Fruit fly (Drosophila melanogaster) whole organism, embryonic: ENCODE results near the gene CG1951.
A peak's percentile ranks its signal among the peaks of the same experiment; 100 is the strongest.

Experiments used
- Antp ChIP-seq: fragments of 200-800 bp; sonication (Bioruptor generic); optimal IDR thresholded peaks from 3 replicates; lab custom pipeline; 2016; ENCODE audit warnings: missing biosample characterization, missing genetic modification characterization
- Bdp1 ChIP-seq: fragments of 200-800 bp; sonication (Bioruptor generic); optimal IDR thresholded peaks from 3 replicates; lab custom pipeline; 2016; ENCODE audit warnings: missing biosample characterization, missing genetic modification characterization
- CG10462 ChIP-seq: fragments of 200-800 bp; sonication (Bioruptor generic); optimal IDR thresholded peaks from 2 replicates; lab custom pipeline; 2016; ENCODE audit warnings: missing biosample characterization, missing genetic modification characterization
- CG12769 ChIP-seq: fragments of 200-800 bp; sonication (Bioruptor generic); optimal IDR thresholded peaks from 2 replicates; lab custom pipeline; 2019; ENCODE audit warnings: missing biosample characterization, mild to moderate bottlenecking, missing genetic modification characterization, moderate library complexity
- CG13123 ChIP-seq: fragments of 200-800 bp; sonication (Bioruptor generic); optimal IDR thresholded peaks from 2 replicates; lab custom pipeline; 2016; ENCODE audit warnings: missing biosample characterization, missing genetic modification characterization
- CG14050 ChIP-seq: fragments of 200-800 bp; sonication (Bioruptor generic); IDR thresholded peaks from 3 replicates; pipeline ENCODE4 v1.3.6; 2022; ENCODE audit warnings: missing biosample characterization, missing genetic modification characterization
- CG18476 ChIP-seq: fragments of 200-800 bp; sonication (Bioruptor generic); optimal IDR thresholded peaks from 2 replicates; lab custom pipeline; 2016; ENCODE audit warnings: missing biosample characterization, mild to moderate bottlenecking, missing genetic modification characterization
- CG18599 ChIP-seq: fragments of 200-800 bp; sonication (Bioruptor generic); optimal IDR thresholded peaks from 3 replicates; lab custom pipeline; 2017; ENCODE audit warnings: missing biosample characterization, missing genetic modification characterization, mild to moderate bottlenecking, moderate library complexity, missing genetic modification reagents
- CG2116 ChIP-seq: fragments of 200-800 bp; sonication (Bioruptor generic); optimal IDR thresholded peaks from 3 replicates; lab custom pipeline; 2018; ENCODE audit warnings: missing biosample characterization, mild to moderate bottlenecking, missing genetic modification characterization
- CG2889 ChIP-seq: fragments of 200-800 bp; sonication (Bioruptor generic); IDR thresholded peaks from 3 replicates; pipeline ENCODE4 v1.3.6; 2022; ENCODE audit warnings: missing biosample characterization, missing genetic modification characterization
- CG3163 ChIP-seq: fragments of 200-800 bp; sonication (Bioruptor generic); optimal IDR thresholded peaks from 3 replicates; lab custom pipeline; 2016; ENCODE audit warnings: missing biosample characterization, missing genetic modification characterization
- CG32532 ChIP-seq: fragments of 200-800 bp; sonication (Bioruptor generic); IDR thresholded peaks from 2 replicates; pipeline ENCODE4 v1.3.6; 2022; ENCODE audit warnings: missing biosample characterization, missing genetic modification characterization
- CG33557 ChIP-seq: fragments of 200-800 bp; sonication (Bioruptor generic); optimal IDR thresholded peaks from 2 replicates; lab custom pipeline; 2019; ENCODE audit warnings: missing biosample characterization, mild to moderate bottlenecking, missing genetic modification characterization, moderate library complexity
- CG3847 ChIP-seq: fragments of 200-800 bp; sonication (Bioruptor generic); IDR thresholded peaks from 2 replicates; pipeline ENCODE4 v1.3.6; 2022; ENCODE audit warnings: missing biosample characterization, missing genetic modification characterization
- CG3995 ChIP-seq: fragments of 200-800 bp; sonication (Bioruptor generic); optimal IDR thresholded peaks from 3 replicates; lab custom pipeline; 2016; ENCODE audit warnings: missing biosample characterization, missing genetic modification characterization
- CG4820 ChIP-seq: fragments of 200-800 bp; sonication (Bioruptor generic); optimal IDR thresholded peaks from 3 replicates; lab custom pipeline; 2016; ENCODE audit warnings: missing biosample characterization, missing genetic modification characterization
- CG5180 ChIP-seq: fragments of 200-800 bp; sonication (Bioruptor generic); optimal IDR thresholded peaks from 3 replicates; lab custom pipeline; 2017; ENCODE audit warnings: missing biosample characterization, missing genetic modification characterization, mild to moderate bottlenecking, moderate library complexity, missing genetic modification reagents
- CG6813 ChIP-seq: fragments of 200-800 bp; sonication (Bioruptor generic); optimal IDR thresholded peaks from 2 replicates; lab custom pipeline; 2017; ENCODE audit warnings: missing biosample characterization, missing genetic modification characterization, mild to moderate bottlenecking, moderate library complexity, missing genetic modification reagents
- CG6854 ChIP-seq: fragments of 200-800 bp; sonication (Bioruptor generic); optimal IDR thresholded peaks from 3 replicates; lab custom pipeline; 2017; ENCODE audit warnings: missing biosample characterization, mild to moderate bottlenecking, missing genetic modification characterization
- CG7839 ChIP-seq: fragments of 200-800 bp; sonication (Bioruptor generic); optimal IDR thresholded peaks from 3 replicates; lab custom pipeline; 2018; ENCODE audit warnings: missing biosample characterization, mild to moderate bottlenecking, missing genetic modification characterization, moderate library complexity
- CG9215 ChIP-seq: fragments of 200-800 bp; sonication (Bioruptor generic); IDR thresholded peaks from 2 replicates; pipeline ENCODE4 v1.3.6; 2022; ENCODE audit warnings: missing biosample characterization, missing genetic modification characterization
- CTCF ChIP-seq: fragments of 200-800 bp; sonication (Bioruptor generic); optimal IDR thresholded peaks from 2 replicates; lab custom pipeline; 2017; ENCODE audit warnings: missing biosample characterization, mild to moderate bottlenecking, missing genetic modification characterization, moderate library complexity
- Dll ChIP-seq: fragments of 200-800 bp; sonication (Bioruptor generic); IDR thresholded peaks from 4 replicates; pipeline ENCODE4 v1.3.6; 2022; ENCODE audit warnings: missing biosample characterization, missing genetic modification characterization; ENCODE audit not compliant: partially characterized antibody
- Ets97D ChIP-seq: fragments of 200-800 bp; sonication (Bioruptor generic); optimal IDR thresholded peaks from 3 replicates; lab custom pipeline; 2016; ENCODE audit warnings: missing biosample characterization, missing genetic modification characterization
- MTF-1 ChIP-seq: fragments of 200-800 bp; sonication (Bioruptor generic); optimal IDR thresholded peaks from 2 replicates; lab custom pipeline; 2018; ENCODE audit warnings: missing biosample characterization, mild to moderate bottlenecking, missing genetic modification characterization, borderline replicate concordance
- Med ChIP-seq: fragments of 200-800 bp; sonication (Bioruptor generic); peaks from one replicate; lab custom pipeline; 2016; ENCODE audit warnings: missing biosample characterization, missing genetic modification characterization, mild to moderate bottlenecking, inconsistent platforms, moderate library complexity
- Opbp ChIP-seq: fragments of 200-800 bp; sonication (Bioruptor generic); IDR thresholded peaks from 3 replicates; pipeline ENCODE4 v1.3.6; 2022; ENCODE audit warnings: missing biosample characterization, missing genetic modification characterization; ENCODE audit not compliant: partially characterized antibody
- Xrp1 ChIP-seq: fragments of 200-800 bp; sonication (Bioruptor generic); IDR thresholded peaks from 2 replicates; pipeline ENCODE4 v1.3.6; 2022; ENCODE audit warnings: missing biosample characterization, missing genetic modification characterization
- ara ChIP-seq: fragments of 200-800 bp; sonication (Bioruptor generic); IDR thresholded peaks from 2 replicates; pipeline ENCODE4 v1.3.6; 2022; ENCODE audit warnings: missing biosample characterization, missing genetic modification characterization
- az2 ChIP-seq: fragments of 200-800 bp; sonication (Bioruptor generic); optimal IDR thresholded peaks from 3 replicates; lab custom pipeline; 2016; ENCODE audit warnings: missing biosample characterization, missing genetic modification characterization
- chm ChIP-seq: fragments of 200-800 bp; sonication (Bioruptor generic); IDR thresholded peaks from 2 replicates; pipeline ENCODE4 v1.3.6; 2022; ENCODE audit warnings: missing biosample characterization, missing genetic modification characterization
- en ChIP-seq: fragments of 200-800 bp; sonication (Bioruptor generic); optimal IDR thresholded peaks from 2 replicates; lab custom pipeline; 2016; ENCODE audit warnings: missing biosample characterization, missing genetic modification characterization
- fd102C ChIP-seq: fragments of 200-800 bp; sonication (Bioruptor generic); optimal IDR thresholded peaks from 2 replicates; lab custom pipeline; 2018; ENCODE audit warnings: missing biosample characterization, mild to moderate bottlenecking, missing genetic modification characterization, moderate library complexity
- fd96Cb ChIP-seq: fragments of 200-800 bp; sonication (Bioruptor generic); optimal IDR thresholded peaks from 2 replicates; lab custom pipeline; 2018; ENCODE audit warnings: missing biosample characterization, mild to moderate bottlenecking, missing genetic modification characterization, moderate library complexity
- gcm2 ChIP-seq: fragments of 200-800 bp; sonication (Bioruptor generic); optimal IDR thresholded peaks from 2 replicates; lab custom pipeline; 2016; ENCODE audit warnings: missing biosample characterization, missing genetic modification characterization
- grau ChIP-seq: fragments of 200-800 bp; optimal IDR thresholded peaks from 3 replicates; lab custom pipeline; 2019; ENCODE audit warnings: missing biosample characterization, mild to moderate bottlenecking, missing genetic modification characterization, moderate library complexity
- grn ChIP-seq: fragments of 200-800 bp; sonication (Bioruptor generic); optimal IDR thresholded peaks from 3 replicates; lab custom pipeline; 2017; ENCODE audit warnings: missing biosample characterization, missing genetic modification characterization
- gt ChIP-seq: fragments of 200-800 bp; sonication (Bioruptor generic); IDR thresholded peaks from 2 replicates; pipeline ENCODE4 v1.3.6; 2022; ENCODE audit warnings: missing biosample characterization, missing genetic modification characterization
- jigr1 ChIP-seq: fragments of 200-800 bp; sonication (Bioruptor generic); IDR thresholded peaks from 3 replicates; pipeline ENCODE4 v1.3.6; 2022; ENCODE audit warnings: missing biosample characterization, missing genetic modification characterization
- phol ChIP-seq: fragments of 200-800 bp; sonication (Bioruptor generic); optimal IDR thresholded peaks from 3 replicates; lab custom pipeline; 2018; ENCODE audit warnings: missing biosample characterization, mild to moderate bottlenecking, missing genetic modification characterization, moderate library complexity
- rib ChIP-seq: fragments of 200-800 bp; sonication (Bioruptor generic); IDR thresholded peaks from 2 replicates; pipeline ENCODE4 v1.3.6; 2022; ENCODE audit warnings: missing biosample characterization, missing genetic modification characterization
- scrt ChIP-seq: fragments of 200-800 bp; sonication (Bioruptor generic); optimal IDR thresholded peaks from 2 replicates; lab custom pipeline; 2018; ENCODE audit warnings: missing biosample characterization, mild to moderate bottlenecking, missing genetic modification characterization, moderate library complexity
- sens ChIP-seq: fragments of 200-800 bp; sonication (Bioruptor generic); peaks from one replicate; lab custom pipeline; 2016; ENCODE audit warnings: missing biosample characterization, missing genetic modification characterization
- tgo ChIP-seq: fragments of 200-800 bp; sonication (Bioruptor generic); IDR thresholded peaks from 3 replicates; pipeline ENCODE4 v1.3.6; 2022; ENCODE audit warnings: missing biosample characterization, missing genetic modification characterization
- tio ChIP-seq: fragments of 200-800 bp; sonication (Bioruptor generic); optimal IDR thresholded peaks from 2 replicates; lab custom pipeline; 2017; ENCODE audit warnings: missing biosample characterization, missing genetic modification characterization, inconsistent platforms
- tup ChIP-seq: fragments of 200-800 bp; sonication (Bioruptor generic); optimal IDR thresholded peaks from 2 replicates; lab custom pipeline; 2016; ENCODE audit warnings: missing biosample characterization, mild to moderate bottlenecking, missing genetic modification characterization, moderate library complexity
- unpg ChIP-seq: fragments of 200-800 bp; sonication (Bioruptor generic); optimal IDR thresholded peaks from 3 replicates; lab custom pipeline; 2018; ENCODE audit warnings: missing biosample characterization, mild to moderate bottlenecking, missing genetic modification characterization, moderate library complexity
- wek ChIP-seq: fragments of 200-800 bp; sonication (Bioruptor generic); optimal IDR thresholded peaks from 3 replicates; lab custom pipeline; 2018; ENCODE audit warnings: missing biosample characterization, mild to moderate bottlenecking, missing genetic modification characterization, moderate library complexity
- zen2 ChIP-seq: fragments of 200-800 bp; sonication (Bioruptor generic); IDR thresholded peaks from 3 replicates; pipeline ENCODE4 v1.3.6; 2022; ENCODE audit warnings: missing biosample characterization, missing genetic modification characterization; ENCODE audit not compliant: partially characterized antibody
- zf30C ChIP-seq: fragments of 200-800 bp; sonication (Bioruptor generic); optimal IDR thresholded peaks from 3 replicates; lab custom pipeline; 2018; ENCODE audit warnings: missing biosample characterization, mild to moderate bottlenecking, missing genetic modification characterization

Gene CG1951

dm6 chr3R:29033909-29034629, 7.0 kb downstream of the CG1951 start, which contains the start of the genes beta4GalNAcTB and Cpsf100 (continued):
- TF ChIP-seq Xrp1 (GFP tag; lab: Robert Waterston, UW) = peak; percentile 49
- peak; percentile 78 for TF ChIP-seq CG18476 (GFP tag; lab: Kevin White, UChicago)
- no peak for TF ChIP-seq en
- peak; percentile 44 for TF ChIP-seq scrt (GFP tag; lab: Kevin White, UChicago)
- peak; percentile 95 for TF ChIP-seq tio (GFP tag; lab: Kevin White, UChicago)
- peak; percentile 51 for TF ChIP-seq fd96Cb (tag; lab: Kevin White, UChicago)
- peak; percentile 38 for TF ChIP-seq CG2116 (GFP tag; lab: Kevin White, UChicago)
- TF ChIP-seq grn (GFP tag; lab: Kevin White, UChicago) = peak; percentile 63
- peak; percentile 77 for TF ChIP-seq CG32532 (GFP tag; lab: Robert Waterston, UW)
- TF ChIP-seq CG13123 (GFP tag; lab: Kevin White, UChicago) = peak; percentile 64
- TF ChIP-seq tgo (GFP tag; lab: Robert Waterston, UW) = peak; percentile 62
- TF ChIP-seq rib (GFP tag; lab: Robert Waterston, UW) = peak; percentile 65; the same call in 1 of the 2 replicates
- peak; percentile 21; the same call in 1 of the 3 replicates for TF ChIP-seq CG2889
- TF ChIP-seq az2 (GFP tag; lab: Kevin White, UChicago) = peak; percentile 79
- no peak for TF ChIP-seq Opbp (GFP tag; lab: Robert Waterston, UW)
- TF ChIP-seq CG4820 = peak; percentile 67
- TF ChIP-seq grau (tag; lab: Kevin White, UChicago) = peak; percentile 97
- no peak for TF ChIP-seq gt (GFP tag; lab: Robert Waterston, UW)
- no peak for TF ChIP-seq CG3163 (GFP tag; lab: Kevin White, UChicago)
- peak; percentile 35 for TF ChIP-seq Ets97D (GFP tag; lab: Kevin White, UChicago)
- peak; percentile 48 for TF ChIP-seq CG6854 (GFP tag; lab: Kevin White, UChicago)
- TF ChIP-seq CG10462 = peak; percentile 43
- no peak for TF ChIP-seq MTF-1
- no peak for TF ChIP-seq CG5180 (GFP tag; lab: Kevin White, UChicago)
- TF ChIP-seq CG3847 (GFP tag; lab: Robert Waterston, UW) = peak; percentile 49
- TF ChIP-seq jigr1 (GFP tag; lab: Robert Waterston, UW) = peak; percentile 18; the same call in 1 of the 3 replicates
- TF ChIP-seq sens (GFP tag; lab: Kevin White, UChicago) = peak; percentile 91
- TF ChIP-seq phol (tag; lab: Kevin White, UChicago) = peak; percentile 77
- TF ChIP-seq Dll (GFP tag; lab: Robert Waterston, UW) = no peak
- 0 out of 2 replicates have a peak, but pooled peaks have one; percentile 52 for TF ChIP-seq chm (GFP tag; lab: Robert Waterston, UW)
- no peak for TF ChIP-seq CG12769 (tag; lab: Kevin White, UChicago)
- TF ChIP-seq fd102C = peak; percentile 34
- TF ChIP-seq CG3995 (GFP tag; lab: Kevin White, UChicago) = peak; percentile 63
- peak; percentile 74 for TF ChIP-seq CG18599 (GFP tag; lab: Kevin White, UChicago)
- TF ChIP-seq CG14050 (GFP tag; lab: Robert Waterston, UW) = peak; percentile 18; the same call in 1 of the 3 replicates
- peak; percentile 39 for TF ChIP-seq unpg (GFP tag; lab: Kevin White, UChicago)
- TF ChIP-seq wek (GFP tag; lab: Kevin White, UChicago) = no peak
- no peak for TF ChIP-seq tup
- peak; percentile 48 for TF ChIP-seq Bdp1 (GFP tag; lab: Kevin White, UChicago)
- TF ChIP-seq CG6813 (GFP tag; lab: Kevin White, UChicago) = no peak
- TF ChIP-seq CG7839 (tag; lab: Kevin White, UChicago) = peak; percentile 79
- TF ChIP-seq zen2 (GFP tag; lab: Robert Waterston, UW) = no peak
- TF ChIP-seq gcm2 (GFP tag; lab: Kevin White, UChicago) = peak; percentile 39
- no peak for TF ChIP-seq CTCF (GFP tag; lab: Kevin White, UChicago)
- peak; percentile 70 for TF ChIP-seq CG9215 (GFP tag; lab: Robert Waterston, UW)
- peak; percentile 46; the same call in 1 of the 2 replicates for TF ChIP-seq ara (GFP tag; lab: Robert Waterston, UW)
- TF ChIP-seq CG33557 (GFP tag; lab: Kevin White, UChicago) = peak; percentile 44
- TF ChIP-seq Antp (GFP tag; lab: Kevin White, UChicago) = peak; percentile 52
- TF ChIP-seq zf30C (GFP tag; lab: Kevin White, UChicago) = no peak
- TF ChIP-seq Med (GFP tag; lab: Kevin White, UChicago) = peak; percentile 89
